Fruit fly (Drosophila melanogaster) whole organism, wandering third instar larva: ENCODE measurements around the gene mew.

Experiments
- Dfd ChIP-seq: fragments of >200 bp; optimal IDR thresholded peaks from 2 replicates; lab custom pipeline; 2017; ENCODE audit warnings: missing biosample characterization, missing genetic modification characterization
- Dif ChIP-seq: fragments of 200-275, 200-300 bp; sonication (Bioruptor generic); optimal IDR thresholded peaks from 2 replicates; lab custom pipeline; 2018; ENCODE audit warnings: missing biosample characterization, missing genetic modification characterization; ENCODE audit not compliant: partially characterized antibody
- Hr78 ChIP-seq: fragments of >200 bp; optimal IDR thresholded peaks from 2 replicates; lab custom pipeline; 2017; ENCODE audit warnings: missing biosample characterization, missing genetic modification characterization
- N ChIP-seq: fragments of >200 bp; optimal IDR thresholded peaks from 2 replicates; lab custom pipeline; 2018; ENCODE audit warnings: missing biosample characterization, missing external identifiers, missing genetic modification characterization
- jim ChIP-seq: fragments of 175-275, 200-325 bp; sonication (Bioruptor generic); optimal IDR thresholded peaks from 2 replicates; lab custom pipeline; 2016; ENCODE audit warnings: missing biosample characterization, mild to moderate bottlenecking, missing genetic modification characterization
- lola ChIP-seq: fragments of >200 bp; optimal IDR thresholded peaks from 2 replicates; lab custom pipeline; 2017; ENCODE audit warnings: missing biosample characterization, missing genetic modification characterization

- TF ChIP-seq N (GFP tag; lab: Kevin White, UChicago) (no peak), jim (GFP tag; lab: Kevin White, UChicago) (no peak), Dfd (GFP tag; lab: Kevin White, UChicago) (no peak), Dif (no peak), lola (no peak), Hr78 (GFP tag; lab: Kevin White, UChicago) (no peak)
Observed at dm6 chrX:13280235-13280634, 21.9 kb upstream of the mew start.
